Worm (Caenorhabditis elegans): ENCODE results near the gene cutl-21.

The cutl-21 gene

DNA sequence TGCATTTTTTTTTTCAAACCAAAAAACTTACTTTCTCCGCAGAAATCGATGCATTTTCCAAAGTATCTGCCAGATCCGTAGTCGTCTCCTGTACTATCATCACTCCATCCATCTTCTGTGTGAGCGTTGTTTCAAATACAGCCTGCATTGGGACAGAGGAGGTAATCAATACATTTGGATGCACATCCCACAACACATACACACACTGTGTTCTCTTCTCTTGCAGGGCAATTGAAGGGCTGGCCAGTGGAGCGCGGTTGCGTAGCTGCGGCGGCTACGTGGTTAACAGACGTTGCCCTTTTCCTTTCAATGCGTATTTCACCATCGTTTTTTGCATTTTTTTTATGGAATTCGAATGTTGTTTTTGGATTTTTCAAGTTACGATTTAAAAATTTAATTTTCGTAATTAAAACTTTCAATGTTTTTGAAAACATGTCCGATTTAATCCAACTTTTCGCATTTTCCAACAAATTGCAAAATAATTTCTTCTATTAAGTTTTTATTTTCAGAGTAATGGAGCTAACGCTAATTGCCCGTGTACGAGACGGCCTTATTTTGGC, 31.0 kb downstream of the cutl-21 start, which contains the start of the genes stau-1 and sec-22:
Gene stau-1, minus strand, starts transcription at position 248 of the 560 bp plus-strand sequence.
Gene sec-22, plus strand, starts transcription at position 510 of the 560 bp plus-strand sequence.
- TF ChIP-seq akir-1 (GFP tag; optimal IDR thresholded peaks at IDR 0.05) (no peak), hmg-1.2 (GFP tag; IDR thresholded peaks at IDR 0.05) (peak; percentile 27; the same call in 1 of the 2 replicates), F52B5.7 (tag; optimal IDR thresholded peaks at IDR 0.05) (no peak), ceh-79 (tag; optimal IDR thresholded peaks at IDR 0.05) (no peak), Y79H2A.3 (GFP tag; conservative IDR thresholded peaks at IDR 0.05) (no peak), lsl-1 (GFP tag; optimal IDR thresholded peaks at IDR 0.05) (no peak), dox-1 (GFP tag; IDR thresholded peaks at IDR 0.05) (no peak; the same call in 1 of the 2 replicates), cebp-1 (GFP tag; IDR thresholded peaks at IDR 0.05) (0 out of 2 replicates have a peak, but pooled peaks have one; percentile 29), cebp-1 (tag; optimal IDR thresholded peaks at IDR 0.05) (peak; percentile 52), nhr-80 (tag; optimal IDR thresholded peaks at IDR 0.05) (peak; percentile 38), ets-4 (GFP tag; optimal IDR thresholded peaks at IDR 0.05) (no peak), mxl-1 (tag; optimal IDR thresholded peaks at IDR 0.05) (no peak), C17E4.6 (GFP tag; IDR thresholded peaks at IDR 0.05) (no peak), attf-5 (GFP tag; optimal IDR thresholded peaks at IDR 0.05) (peak; percentile 44), snpc-4 (GFP tag; optimal IDR thresholded peaks at IDR 0.05) (no peak), snpc-4 (tag; optimal IDR thresholded peaks at IDR 0.05) (peak in 1 of 4 experiments; percentile 23), ceh-27 (GFP tag; optimal IDR thresholded peaks at IDR 0.05) (peak; percentile 14), let-607 (tag; optimal IDR thresholded peaks at IDR 0.05) (peak; percentile 55 to 83), snpc-1.3 (tag; optimal IDR thresholded peaks at IDR 0.05; ENCODE audit: insufficient read depth) (no peak), Y56A3A.18 (GFP tag; IDR thresholded peaks at IDR 0.05) (no peak), aptf-3 (GFP tag; IDR thresholded peaks at IDR 0.05) (no peak), nhr-120 (GFP tag; IDR thresholded peaks at IDR 0.05) (no peak), bed-1 (GFP tag; IDR thresholded peaks at IDR 0.05) (no peak), mcd-1 (GFP tag; IDR thresholded peaks at IDR 0.05) (peak; percentile 66; the same call in 1 of the 2 replicates), efl-1 (GFP tag; optimal IDR thresholded peaks at IDR 0.05) (no peak)

DNA sequence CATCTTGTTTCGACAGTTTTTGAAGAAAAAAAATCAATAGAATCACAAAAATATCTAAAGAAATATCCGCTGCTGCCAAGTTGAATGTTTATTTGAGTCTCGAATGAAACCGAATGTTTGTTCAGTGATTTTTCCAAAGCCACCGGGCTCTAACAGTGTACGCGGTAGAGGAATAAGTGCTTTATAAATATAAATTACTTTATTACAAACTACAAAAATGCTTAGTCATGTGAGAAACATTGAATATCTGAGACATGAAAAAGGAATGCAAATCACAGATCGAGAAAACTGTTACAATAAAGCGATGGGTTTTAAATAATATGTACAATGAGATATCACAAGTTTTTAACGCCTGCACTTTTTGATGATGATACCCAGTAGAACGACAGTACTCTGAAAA, 34.2 kb downstream of the cutl-21 start, which contains the start of gene F55A4.7:
Gene F55A4.7, minus strand, starts transcription at position 101 of the 400 bp plus-strand sequence.
- no peak for TF ChIP-seq F37B4.10 (GFP tag; IDR thresholded peaks at IDR 0.05)
- TF ChIP-seq cebp-2 (GFP tag; IDR thresholded peaks at IDR 0.05): no peak
- TF ChIP-seq let-607 (tag; optimal IDR thresholded peaks at IDR 0.05): no peak
- no peak for TF ChIP-seq gei-17 (GFP tag; optimal IDR thresholded peaks at IDR 0.05)
- no peak for TF ChIP-seq F22D6.2 (tag; optimal IDR thresholded peaks at IDR 0.05)
- no peak for TF ChIP-seq rcor-1 (GFP tag; IDR thresholded peaks at IDR 0.05)
- TF ChIP-seq F23B12.7 (tag; optimal IDR thresholded peaks at IDR 0.05; ENCODE audit: insufficient read depth): no peak
- no peak for TF ChIP-seq dpff-1 (tag; optimal IDR thresholded peaks at IDR 0.05)
- no peak for TF ChIP-seq athp-1 (tag; optimal IDR thresholded peaks at IDR 0.05)
- TF ChIP-seq snpc-3.4 (tag; optimal IDR thresholded peaks at IDR 0.05): no peak
- no peak for TF ChIP-seq bed-2 (GFP tag; IDR thresholded peaks at IDR 0.05)
- no peak for TF ChIP-seq B0035.1 (tag; optimal IDR thresholded peaks at IDR 0.05)
- TF ChIP-seq hlh-12 (tag; optimal IDR thresholded peaks at IDR 0.05): no peak
- TF ChIP-seq ztf-3 (GFP tag; optimal IDR thresholded peaks at IDR 0.05): no peak
